Worm (Caenorhabditis elegans): Measurements from ENCODE around the gene F18H3.1.

The F18H3.1 gene

DNA sequence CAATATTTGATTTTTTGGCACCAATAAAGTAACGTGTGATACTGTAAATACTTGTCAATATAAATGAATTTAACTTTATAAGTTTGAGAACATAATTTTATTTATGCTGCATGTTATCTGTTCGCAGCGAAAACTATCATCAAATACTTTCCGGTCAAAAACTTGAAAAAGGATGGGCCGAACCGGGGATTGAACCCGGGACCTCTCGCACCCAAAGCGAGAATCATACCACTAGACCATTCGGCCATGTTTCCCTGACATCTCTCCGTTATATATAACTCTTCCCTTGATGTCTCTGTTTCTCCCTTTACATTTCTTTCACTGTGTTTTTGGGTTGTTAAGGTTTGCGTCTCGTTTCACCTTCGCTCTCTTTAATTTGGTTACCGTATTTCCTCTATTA is 7.7 kb upstream of the F18H3.1 start (continued):
- TF ChIP-seq ztf-22 (GFP tag; optimal IDR thresholded peaks at IDR 0.05), result no peak
- TF ChIP-seq nfya-2 (GFP tag; IDR thresholded peaks at IDR 0.05), result no peak
- peak; percentile 65; the same call in 1 of the 2 replicates for TF ChIP-seq Y95B8A.8 (GFP tag; IDR thresholded peaks at IDR 0.05)
- TF ChIP-seq ceh-40 (GFP tag; IDR thresholded peaks at IDR 0.05), result peak; percentile 65; the same call in 1 of the 2 replicates
- TF ChIP-seq ama-1 (optimal IDR thresholded peaks at IDR 0.05), result no peak
- peak; percentile 53 to 59 for TF ChIP-seq ama-1 (GFP tag; optimal IDR thresholded peaks at IDR 0.05)
- TF ChIP-seq lin-26 (GFP tag; IDR thresholded peaks at IDR 0.05), result peak; percentile 90
- TF ChIP-seq somi-1 (GFP tag; optimal IDR thresholded peaks at IDR 0.05), result peak; percentile 62
- TF ChIP-seq sea-2 (GFP tag; IDR thresholded peaks at IDR 0.05), result no peak
- peak; percentile 19 for TF ChIP-seq snpc-1.1 (tag; optimal IDR thresholded peaks at IDR 0.05; ENCODE audit: insufficient read depth)
- peak; percentile 59 for TF ChIP-seq mcd-1 (GFP tag; IDR thresholded peaks at IDR 0.05)
- peak; percentile 92 for TF ChIP-seq him-1 (tag; optimal IDR thresholded peaks at IDR 0.05)
- TF ChIP-seq ekl-4 (GFP tag; IDR thresholded peaks at IDR 0.05), result no peak
- TF ChIP-seq Y56A3A.18 (GFP tag; IDR thresholded peaks at IDR 0.05), result peak; percentile 95
- peak; percentile 87 for TF ChIP-seq B0261.1 (tag; optimal IDR thresholded peaks at IDR 0.05)
- TF ChIP-seq K11D2.4 (GFP tag; IDR thresholded peaks at IDR 0.05), result peak; percentile 57; the same call in 1 of the 2 replicates
- peak; percentile 27 for TF ChIP-seq K12H6.12 (tag; optimal IDR thresholded peaks at IDR 0.05)
- peak; percentile 35 for TF ChIP-seq F10E7.11 (tag; optimal IDR thresholded peaks at IDR 0.05)
- TF ChIP-seq ztf-3 (GFP tag; optimal IDR thresholded peaks at IDR 0.05), result no peak
- TF ChIP-seq snpc-1.3 (tag; optimal IDR thresholded peaks at IDR 0.05; ENCODE audit: insufficient read depth), result peak; percentile 62
- TF ChIP-seq nhr-120 (GFP tag; IDR thresholded peaks at IDR 0.05), result 0 out of 2 replicates have a peak, but pooled peaks have one; percentile 68
- TF ChIP-seq rpc-1 (optimal IDR thresholded peaks at IDR 0.05), result peak; percentile 96
- peak; percentile 94 for TF ChIP-seq rpc-1 (tag; optimal IDR thresholded peaks at IDR 0.05)
- TF ChIP-seq zim-3 (tag; optimal IDR thresholded peaks at IDR 0.05), result peak; percentile 34
- TF ChIP-seq sptf-2 (GFP tag; optimal IDR thresholded peaks at IDR 0.05), result no peak
- peak; percentile 53 for TF ChIP-seq attf-5 (GFP tag; optimal IDR thresholded peaks at IDR 0.05)
- TF ChIP-seq D2030.7 (GFP tag; IDR thresholded peaks at IDR 0.05), result peak; percentile 77
- no peak for TF ChIP-seq ztf-6 (GFP tag; IDR thresholded peaks at IDR 0.05)
- peak; percentile 74 for TF ChIP-seq fkh-3 (tag; optimal IDR thresholded peaks at IDR 0.05)
- TF ChIP-seq pbrm-1 (GFP tag; IDR thresholded peaks at IDR 0.05), result peak; percentile 88
- TF ChIP-seq aptf-3 (GFP tag; IDR thresholded peaks at IDR 0.05), result 0 out of 2 replicates have a peak, but pooled peaks have one; percentile 42
- TF ChIP-seq F57C9.4 (tag; optimal IDR thresholded peaks at IDR 0.05), result no peak
- no peak for TF ChIP-seq hlh-26 (GFP tag; conservative IDR thresholded peaks at IDR 0.05)
- no peak for TF ChIP-seq Y79H2A.3 (GFP tag; conservative IDR thresholded peaks at IDR 0.05)
- peak; percentile 54 for TF ChIP-seq unc-130 (GFP tag; optimal IDR thresholded peaks at IDR 0.05)
- TF ChIP-seq xnd-1 (tag; optimal IDR thresholded peaks at IDR 0.05), result no peak
- no peak for TF ChIP-seq nhr-179 (tag; optimal IDR thresholded peaks at IDR 0.05)
- 0 out of 2 replicates have a peak, but pooled peaks have one; percentile 32 for TF ChIP-seq ztf-25 (GFP tag; IDR thresholded peaks at IDR 0.05)
- no peak for TF ChIP-seq B0019.2 (GFP tag; conservative IDR thresholded peaks at IDR 0.05)
- peak; percentile 50 for TF ChIP-seq mxl-1 (tag; optimal IDR thresholded peaks at IDR 0.05)
- TF ChIP-seq aptf-2 (GFP tag; conservative IDR thresholded peaks at IDR 0.05), result no peak
- TF ChIP-seq ceh-27 (GFP tag; optimal IDR thresholded peaks at IDR 0.05), result peak; percentile 68
- TF ChIP-seq F49E8.2 (tag; optimal IDR thresholded peaks at IDR 0.05; ENCODE audit: insufficient read depth), result no peak
- peak; percentile 25 for TF ChIP-seq nhr-80 (tag; optimal IDR thresholded peaks at IDR 0.05)
- TF ChIP-seq F52B5.7 (tag; optimal IDR thresholded peaks at IDR 0.05), result peak; percentile 9
- no peak for TF ChIP-seq B0035.1 (tag; optimal IDR thresholded peaks at IDR 0.05)
- no peak for TF ChIP-seq cebp-1 (GFP tag; IDR thresholded peaks at IDR 0.05)
- no peak for TF ChIP-seq cebp-1 (tag; optimal IDR thresholded peaks at IDR 0.05)
- peak; percentile 54 for TF ChIP-seq hlh-12 (tag; optimal IDR thresholded peaks at IDR 0.05)
- peak; percentile 57 for TF ChIP-seq attf-3 (GFP tag; conservative IDR thresholded peaks at IDR 0.05)
